Worm (Caenorhabditis elegans) whole organism, early embryonic: ENCODE results near the gene W09H1.3.

Experiments used
- B0310.2 ChIP-seq: sonication (generic microtip); optimal IDR thresholded peaks from 2 replicates; lab custom pipeline; 2016; ENCODE audit warnings: mild to moderate bottlenecking, missing genetic modification characterization, missing compliant biosample characterization
- F13C5.2 ChIP-seq: sonication (generic microtip); optimal IDR thresholded peaks from 2 replicates; lab custom pipeline; 2017; ENCODE audit warnings: mild to moderate bottlenecking, missing genetic modification characterization, inconsistent platforms, missing compliant biosample characterization
- ama-1 ChIP-seq: fragments of 150-350 bp; optimal IDR thresholded peaks from 2 replicates; lab custom pipeline; 2014
- ceh-13 ChIP-seq: fragments of 200-800 bp; sonication (Bioruptor generic); optimal IDR thresholded peaks from 2 replicates; lab custom pipeline; 2018; ENCODE audit warnings: mild to moderate bottlenecking, missing genetic modification characterization, missing compliant biosample characterization

DNA sequence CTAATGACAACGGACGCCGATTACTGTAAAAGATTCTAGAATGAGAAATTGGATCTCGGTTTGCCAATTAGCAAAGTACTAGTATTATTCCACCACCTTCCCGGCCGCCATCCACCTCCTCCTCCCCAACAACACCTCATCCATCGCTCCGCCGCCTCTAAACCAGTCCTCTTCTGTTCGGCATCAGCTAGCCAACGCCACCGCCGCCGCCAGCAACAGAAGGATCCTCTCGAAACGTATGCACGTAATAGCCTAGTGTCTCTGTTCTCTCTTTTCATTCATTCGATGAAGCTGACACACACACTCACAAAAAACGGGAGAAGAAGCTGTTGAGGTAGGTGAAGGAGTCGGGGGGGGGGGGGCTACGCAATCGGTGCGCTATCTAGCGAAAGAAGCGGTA, 13.5 kb upstream of the W09H1.3 start:
- no peak for TF ChIP-seq ama-1
- TF ChIP-seq F13C5.2 (tag; lab: Kevin White, UChicago) = no peak
- no peak for TF ChIP-seq B0310.2 (tag; lab: Kevin White, UChicago)
- TF ChIP-seq ceh-13 (GFP tag; lab: Kevin White, UChicago) = no peak
